Fruit fly (Drosophila melanogaster): ENCODE measurements around the gene CG13375.

The CG13375 gene

DNA sequence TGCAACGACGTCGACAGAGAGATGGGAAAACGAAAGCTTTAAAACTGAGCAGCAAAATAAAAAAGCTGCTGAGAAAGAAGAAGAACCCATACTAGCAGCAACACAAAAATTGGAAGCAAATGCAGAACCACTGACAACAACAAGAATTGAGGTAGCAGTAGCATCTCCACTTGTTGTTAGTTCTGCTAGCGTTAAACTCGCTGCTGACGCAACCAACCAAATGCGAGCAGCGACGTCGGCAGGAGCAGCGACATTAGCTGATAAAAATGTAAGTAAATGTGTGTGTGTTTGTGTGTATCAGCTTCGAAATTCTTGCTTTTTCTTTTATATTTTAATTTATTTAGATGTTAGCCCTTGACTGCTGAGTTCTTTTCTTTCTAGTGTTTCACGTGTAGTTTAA, 47.4 kb downstream of the CG13375 start:
- TF ChIP-seq psq (optimal IDR thresholded peaks at IDR 0.05) (no peak), insv (optimal IDR thresholded peaks at IDR 0.05) (no peak)

DNA sequence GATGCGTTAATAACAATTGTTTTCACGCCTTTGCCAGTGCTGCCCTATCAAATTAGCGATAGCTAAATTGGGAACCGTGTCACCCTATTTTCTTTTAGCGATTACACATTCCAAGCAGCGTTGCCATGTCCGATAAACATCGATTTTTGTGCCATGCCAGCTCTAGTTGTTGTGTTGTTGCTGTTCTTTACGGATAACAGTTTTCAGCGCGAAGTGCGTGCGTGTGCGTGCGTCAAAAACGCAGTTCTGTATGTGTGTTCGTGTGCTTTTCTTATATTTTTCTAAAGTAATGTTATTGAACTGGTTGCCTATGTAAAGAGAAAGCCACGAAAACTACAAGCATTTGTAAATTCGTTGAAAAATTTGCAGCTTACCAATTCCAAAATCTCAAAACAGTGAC, 49.0 kb downstream of the CG13375 start, which contains the start of the genes CG3038 and G9a:
Gene CG3038 (minus strand): TSS at position 55 of the 400 bp plus-strand sequence.
Gene G9a (plus strand): TSS at position 177 of the 400 bp plus-strand sequence.
- TF ChIP-seq Myc (optimal IDR thresholded peaks at IDR 0.05) (no peak), Sin3A (optimal IDR thresholded peaks at IDR 0.05) (no peak), h (optimal IDR thresholded peaks at IDR 0.05) (no peak), ttk (optimal IDR thresholded peaks at IDR 0.05) (no peak), insv (optimal IDR thresholded peaks at IDR 0.05) (no peak), psq (optimal IDR thresholded peaks at IDR 0.05) (no peak)
